Worm (Caenorhabditis elegans) whole organism, early embryonic: ENCODE data around the gene crh-2.

Source experiments
- B0310.2 ChIP-seq: sonication (generic microtip); optimal IDR thresholded peaks from 2 replicates; lab custom pipeline; 2016; ENCODE audit warnings: mild to moderate bottlenecking, missing genetic modification characterization, missing compliant biosample characterization
- ama-1 ChIP-seq: fragments of 150-350 bp; optimal IDR thresholded peaks from 2 replicates; lab custom pipeline; 2014
- ets-7 ChIP-seq: sonication (generic microtip); optimal IDR thresholded peaks from 2 replicates; lab custom pipeline; 2016; ENCODE audit warnings: missing genotype, missing genetic modification characterization, missing compliant biosample characterization
- flt-1 ChIP-seq: fragments of 200-800 bp; sonication (Bioruptor generic); IDR thresholded peaks from 2 replicates; pipeline ENCODE4 v1.3.6; 2022; ENCODE audit warnings: missing genetic modification characterization, missing compliant biosample characterization
- hmbx-1 ChIP-seq: sonication (generic microtip); optimal IDR thresholded peaks from 2 replicates; lab custom pipeline; 2016; ENCODE audit warnings: mild to moderate bottlenecking, missing genetic modification characterization, missing compliant biosample characterization
- hnd-1 ChIP-seq: sonication (generic microtip); optimal IDR thresholded peaks from 2 replicates; lab custom pipeline; 2016; ENCODE audit warnings: missing genetic modification characterization, missing compliant biosample characterization
- pes-1 ChIP-seq: fragments of 200-800 bp; sonication (Bioruptor generic); IDR thresholded peaks from 2 replicates; pipeline ENCODE4 v1.3.6; 2022; ENCODE audit warnings: missing genetic modification reagents, missing genetic modification characterization, missing compliant biosample characterization
- tbx-11 ChIP-seq: fragments of 200-800 bp; sonication (Bioruptor generic); IDR thresholded peaks from 2 replicates; pipeline ENCODE4 v1.3.6; 2022; ENCODE audit warnings: missing genetic modification characterization, missing compliant biosample characterization
- tbx-37 ChIP-seq: fragments of 200-800 bp; sonication (Bioruptor generic); conservative IDR thresholded peaks from 2 replicates; pipeline ENCODE4 v1.3.6; 2022; ENCODE audit warnings: missing genetic modification reagents, missing genetic modification characterization, missing compliant biosample characterization
- tra-4 ChIP-seq: sonication (generic microtip); optimal IDR thresholded peaks from 2 replicates; lab custom pipeline; 2017; ENCODE audit warnings: missing genetic modification characterization, missing compliant biosample characterization

ce11 chrII:5185955-5186539 lies 1.3 kb downstream of the crh-2 start:
- TF ChIP-seq ets-7: no peak
- TF ChIP-seq tbx-11: no peak
- TF ChIP-seq hnd-1: no peak
- TF ChIP-seq ama-1: no peak
- TF ChIP-seq tbx-37 (GFP tag; lab: Robert Waterston, UW): no peak
- TF ChIP-seq tra-4 (tag; lab: Kevin White, UChicago): no peak
- TF ChIP-seq B0310.2 (tag; lab: Kevin White, UChicago): no peak
- no peak for TF ChIP-seq hmbx-1 (tag; lab: Kevin White, UChicago)
- TF ChIP-seq flt-1 (GFP tag; lab: Robert Waterston, UW): no peak
- TF ChIP-seq pes-1 (GFP tag; lab: Robert Waterston, UW): no peak
